Fruit fly (Drosophila melanogaster) whole organism, pupa: ENCODE measurements around the gene CG13898.
A peak's percentile ranks its signal among the peaks of the same experiment; 100 is the strongest.

ENCODE experiments used
- CG13204 ChIP-seq: fragments of 200-800 bp; sonication (Bioruptor generic); optimal IDR thresholded peaks from 2 replicates; lab custom pipeline; 2018; ENCODE audit warnings: missing biosample characterization, mild to moderate bottlenecking, missing genetic modification characterization, moderate library complexity
- CG14655 ChIP-seq: fragments of 200-800 bp; sonication (Bioruptor generic); optimal IDR thresholded peaks from 3 replicates; lab custom pipeline; 2017; ENCODE audit warnings: mild to moderate bottlenecking, missing biosample characterization, missing genetic modification reagents, missing genetic modification characterization
- CG34367 ChIP-seq: fragments of 200-800 bp; sonication (Bioruptor generic); optimal IDR thresholded peaks from 2 replicates; lab custom pipeline; 2018; ENCODE audit warnings: missing biosample characterization, mild to moderate bottlenecking, missing genetic modification characterization
- CG4496 ChIP-seq: fragments of 200-800 bp; sonication (Bioruptor generic); IDR thresholded peaks from 3 replicates; pipeline ENCODE4 v1.3.6; 2022; ENCODE audit warnings: missing biosample characterization, missing genetic modification characterization
- CG8159 ChIP-seq: fragments of 200-800 bp; sonication (Bioruptor generic); optimal IDR thresholded peaks from 3 replicates; lab custom pipeline; 2018; ENCODE audit warnings: missing biosample characterization, mild to moderate bottlenecking, missing genetic modification characterization, moderate library complexity
- CG9948 ChIP-seq: fragments of 200-800 bp; sonication (Bioruptor generic); optimal IDR thresholded peaks from 2 replicates; lab custom pipeline; 2018; ENCODE audit warnings: missing biosample characterization, mild to moderate bottlenecking, missing genetic modification characterization, moderate library complexity
- EcR ChIP-seq: fragments of 200-800 bp; sonication (Bioruptor generic); optimal IDR thresholded peaks from 3 replicates; lab custom pipeline; 2019; ENCODE audit warnings: missing biosample characterization, missing genetic modification characterization, mild to moderate bottlenecking, moderate library complexity, missing genetic modification reagents
- Ets98B ChIP-seq: fragments of 200-800 bp; sonication (Bioruptor generic); IDR thresholded peaks from 2 replicates; pipeline ENCODE4 v1.3.6; 2022; ENCODE audit warnings: missing biosample characterization, missing genetic modification characterization
- Pif1A ChIP-seq: fragments of 200-800 bp; sonication (Bioruptor generic); optimal IDR thresholded peaks from 3 replicates; lab custom pipeline; 2016; ENCODE audit warnings: missing biosample characterization, missing genetic modification characterization

DNA sequence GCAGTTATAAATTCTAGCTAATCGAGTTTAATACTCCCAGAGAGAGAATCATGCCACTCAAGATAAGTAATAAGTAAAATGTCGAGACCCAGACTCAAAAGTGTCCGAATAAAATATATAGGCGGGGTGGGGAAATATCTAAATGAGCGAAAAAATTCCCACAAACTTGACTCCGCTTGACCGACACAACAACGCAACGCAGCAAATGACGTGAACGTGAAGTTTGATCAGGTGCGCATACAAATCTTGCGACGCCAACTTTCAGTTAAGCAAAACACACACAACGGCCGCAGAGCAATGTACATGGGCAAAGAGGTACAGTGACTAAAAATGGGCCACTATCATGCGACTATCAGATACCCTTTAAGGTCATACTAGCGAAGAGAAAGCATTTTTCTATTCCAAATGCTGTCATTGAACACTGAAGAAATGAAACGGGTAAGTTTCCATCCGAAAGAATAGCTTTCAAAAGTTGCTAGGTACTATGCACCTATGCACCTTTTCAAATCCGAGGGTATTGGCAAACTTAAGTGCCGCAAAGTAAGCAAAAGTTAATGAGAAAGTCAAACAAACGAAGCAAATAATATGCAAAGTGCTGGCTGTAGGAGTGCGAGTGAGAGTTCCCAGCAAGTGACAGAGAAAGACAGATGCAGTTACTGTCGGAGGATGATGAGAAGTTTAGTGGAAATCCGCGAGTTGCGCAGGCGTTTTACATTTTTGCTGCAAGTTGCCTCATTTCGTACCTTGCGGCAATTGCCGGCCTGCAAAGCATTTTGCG is 38.1 kb downstream of the CG13898 start:
- TF ChIP-seq EcR (GFP tag; lab: Kevin White, UChicago): peak; percentile 11
- peak; percentile 74; the same call in 2 of the 3 replicates for TF ChIP-seq CG4496 (GFP tag; lab: Robert Waterston, UW)
- TF ChIP-seq CG9948 (tag; lab: Kevin White, UChicago): peak; percentile 58
- TF ChIP-seq Pif1A (GFP tag; lab: Kevin White, UChicago): peak; percentile 64
- peak; percentile 86 for TF ChIP-seq Ets98B
- TF ChIP-seq CG34367: peak; percentile 50
- TF ChIP-seq CG13204 (GFP tag; lab: Kevin White, UChicago): no peak
- peak; percentile 62 for TF ChIP-seq CG14655 (GFP tag; lab: Kevin White, UChicago)
- TF ChIP-seq CG8159 (tag; lab: Kevin White, UChicago): peak; percentile 44
